Worm (Caenorhabditis elegans): ENCODE measurements around the gene tbx-2.

DNA sequence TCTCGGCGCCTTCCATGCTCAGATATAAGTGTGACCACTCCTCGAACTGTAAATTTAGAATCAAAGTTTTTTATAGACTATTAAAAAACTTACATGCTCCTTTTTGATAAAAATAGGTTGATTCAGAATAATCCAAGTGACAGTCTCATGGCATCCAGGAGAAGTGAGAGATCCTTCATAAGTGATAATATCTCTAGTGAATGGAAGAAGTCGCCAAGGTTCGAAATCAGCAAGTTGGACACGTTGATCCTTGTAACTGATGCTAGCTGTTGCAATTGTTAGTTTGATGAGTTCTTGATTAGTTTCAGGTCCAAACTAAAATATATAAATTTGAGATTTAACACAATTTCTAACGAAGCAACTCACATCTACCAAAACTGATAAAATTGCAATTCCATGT lies 52.8 kb downstream of the tbx-2 start:
- TF ChIP-seq nhr-77 (tag; optimal IDR thresholded peaks at IDR 0.05) (no peak), ceh-82 (tag; optimal IDR thresholded peaks at IDR 0.05) (no peak), lin-15B (tag; optimal IDR thresholded peaks at IDR 0.05) (no peak), unc-62 (GFP tag; optimal IDR thresholded peaks at IDR 0.05) (no peak), ztf-4 (tag; optimal IDR thresholded peaks at IDR 0.05) (no peak), nhr-237 (tag; optimal IDR thresholded peaks at IDR 0.05) (no peak)
